Worm (Caenorhabditis elegans) whole organism, L4 larva: Measurements from ENCODE around the gene dao-2.

Experiments used
- F10B5.3 ChIP-seq: sonication (generic microtip); optimal IDR thresholded peaks from 2 replicates; lab custom pipeline; 2016; ENCODE audit warnings: mild to moderate bottlenecking, missing genetic modification characterization, missing compliant biosample characterization
- F49E8.2 ChIP-seq: sonication (generic microtip); optimal IDR thresholded peaks from 2 replicates; lab custom pipeline; 2016; ENCODE audit warnings: missing compliant biosample characterization, mild to moderate bottlenecking, missing genetic modification characterization, borderline replicate concordance
- Y48G9A.11 ChIP-seq: fragments of 200-800 bp; sonication (Bioruptor generic); IDR thresholded peaks from 2 replicates; pipeline ENCODE4 v1.3.6; 2022; ENCODE audit warnings: missing genetic modification reagents, missing genetic modification characterization, missing compliant biosample characterization
- Y5F2A.4 ChIP-seq: fragments of 200-800 bp; sonication (Bioruptor generic); optimal IDR thresholded peaks from 2 replicates; lab custom pipeline; 2018; ENCODE audit warnings: mild to moderate bottlenecking, missing genetic modification characterization, missing compliant biosample characterization
- ZK546.5 ChIP-seq, 2 experiments: sonication (generic microtip); optimal IDR thresholded peaks; 2 replicates each; lab custom pipeline; 2017; ENCODE audit warnings: missing biosample characterization in 2 of 2, missing genetic modification characterization in 2 of 2
- aha-1 ChIP-seq: fragments of 150-350 bp; peaks from one replicate; lab custom pipeline; 2014; ENCODE audit warnings: missing biosample characterization, missing genetic modification characterization
- aly-2 ChIP-seq: sonication (generic microtip); optimal IDR thresholded peaks from 2 replicates; lab custom pipeline; 2018; ENCODE audit warnings: missing biosample characterization, missing genetic modification characterization
- attf-4 ChIP-seq: sonication (generic microtip); optimal IDR thresholded peaks from 3 replicates; lab custom pipeline; 2017; ENCODE audit warnings: missing biosample characterization, missing genetic modification characterization
- ceh-28 ChIP-seq: fragments of 150-350 bp; optimal IDR thresholded peaks from 2 replicates; lab custom pipeline; 2014; ENCODE audit warnings: missing biosample characterization, missing genetic modification reagents, missing genetic modification characterization
- ceh-82 ChIP-seq: sonication (generic microtip); optimal IDR thresholded peaks from 2 replicates; lab custom pipeline; 2017; ENCODE audit warnings: missing biosample characterization, missing genetic modification characterization
- ctbp-1 ChIP-seq: fragments of 200-800 bp; sonication (Bioruptor generic); IDR thresholded peaks from 2 replicates; pipeline ENCODE4 v1.3.6; 2022; ENCODE audit warnings: missing genetic modification reagents, missing genetic modification characterization, missing compliant biosample characterization
- daf-19 ChIP-seq: fragments of 200-800 bp; sonication (Bioruptor generic); conservative IDR thresholded peaks from 2 replicates; pipeline ENCODE4 v1.3.6; 2022; ENCODE audit warnings: missing genetic modification characterization, missing compliant biosample characterization
- dmd-6 ChIP-seq: fragments of 200-800 bp; sonication (Bioruptor generic); IDR thresholded peaks from 2 replicates; pipeline ENCODE4 v1.3.6; 2022; ENCODE audit warnings: missing genetic modification reagents, missing genetic modification characterization, missing compliant biosample characterization
- dmd-8 ChIP-seq: fragments of 200-800 bp; sonication (Bioruptor generic); IDR thresholded peaks from 2 replicates; pipeline ENCODE4 v1.3.6; 2022; ENCODE audit warnings: missing genetic modification characterization, missing compliant biosample characterization
- dpl-1 ChIP-seq: fragments of 150-350 bp; optimal IDR thresholded peaks from 2 replicates; lab custom pipeline; 2014; ENCODE audit warnings: missing biosample characterization, missing genetic modification reagents, missing genetic modification characterization
- fkh-10 ChIP-seq: fragments of 150-350 bp; optimal IDR thresholded peaks from 2 replicates; lab custom pipeline; 2014; ENCODE audit warnings: missing biosample characterization, missing genetic modification reagents, missing genetic modification characterization
- fos-1 ChIP-seq: fragments of 150-350 bp; optimal IDR thresholded peaks from 2 replicates; lab custom pipeline; 2014; ENCODE audit warnings: missing biosample characterization, missing genetic modification characterization
- gei-8 ChIP-seq: fragments of 200-800 bp; sonication (Bioruptor generic); optimal IDR thresholded peaks from 2 replicates; lab custom pipeline; 2018; ENCODE audit warnings: mild to moderate bottlenecking, missing genetic modification characterization, missing compliant biosample characterization
- hmg-1.1 ChIP-seq: fragments of 200-800 bp; sonication (Bioruptor generic); IDR thresholded peaks from 2 replicates; pipeline ENCODE4 v1.3.6; 2022; ENCODE audit warnings: missing genetic modification reagents, missing genetic modification characterization, missing compliant biosample characterization
- lin-1 ChIP-seq: fragments of 200-800 bp; sonication (Bioruptor generic); IDR thresholded peaks from 2 replicates; pipeline ENCODE4 v1.3.6; 2022; ENCODE audit warnings: missing genetic modification reagents, missing genetic modification characterization, missing compliant biosample characterization
- mes-2 ChIP-seq: sonication (generic microtip); optimal IDR thresholded peaks from 2 replicates; lab custom pipeline; 2016; ENCODE audit warnings: missing genotype, mild to moderate bottlenecking, missing genetic modification characterization, missing compliant biosample characterization; ENCODE audit not compliant: poor library complexity, severe bottlenecking
- nhr-10 ChIP-seq: fragments of 150-350 bp; optimal IDR thresholded peaks from 2 replicates; lab custom pipeline; 2014; ENCODE audit warnings: missing biosample characterization, missing genetic modification characterization
- nhr-111 ChIP-seq: fragments of 200-800 bp; sonication (Bioruptor generic); optimal IDR thresholded peaks from 2 replicates; lab custom pipeline; 2018; ENCODE audit warnings: mild to moderate bottlenecking, missing genetic modification characterization, missing compliant biosample characterization
- nhr-237 ChIP-seq: sonication (generic microtip); optimal IDR thresholded peaks from 2 replicates; lab custom pipeline; 2017; ENCODE audit warnings: missing biosample characterization, missing genetic modification characterization
- nhr-28 ChIP-seq: fragments of 150-350 bp; optimal IDR thresholded peaks from 2 replicates; lab custom pipeline; 2014; ENCODE audit warnings: missing biosample characterization, missing genetic modification characterization
- nhr-48 ChIP-seq: sonication (generic microtip); optimal IDR thresholded peaks from 2 replicates; lab custom pipeline; 2016; ENCODE audit warnings: mild to moderate bottlenecking, missing genetic modification characterization, missing compliant biosample characterization
- nhr-76 ChIP-seq: fragments of 150-350 bp; optimal IDR thresholded peaks from 2 replicates; lab custom pipeline; 2014; ENCODE audit warnings: missing biosample characterization, missing genetic modification characterization
- nhr-77 ChIP-seq: fragments of 150-350 bp; optimal IDR thresholded peaks from 2 replicates; lab custom pipeline; 2014; ENCODE audit warnings: missing biosample characterization, missing genetic modification characterization
- rbr-2 ChIP-seq: sonication (generic microtip); optimal IDR thresholded peaks from 2 replicates; lab custom pipeline; 2016; ENCODE audit warnings: missing genotype, missing genetic modification characterization, missing compliant biosample characterization
- skn-1 ChIP-seq: fragments of 150-350 bp; optimal IDR thresholded peaks from 2 replicates; lab custom pipeline; 2014; ENCODE audit warnings: missing biosample characterization, missing genetic modification characterization
- snpc-4 ChIP-seq: fragments of 150-350 bp; optimal IDR thresholded peaks from 2 replicates; lab custom pipeline; 2014; ENCODE audit warnings: missing biosample characterization, missing genetic modification characterization
- unc-130 ChIP-seq: sonication (generic microtip); optimal IDR thresholded peaks from 2 replicates; lab custom pipeline; 2016; ENCODE audit warnings: missing genetic modification reagents, missing genetic modification characterization, missing compliant biosample characterization
- unc-39 ChIP-seq: sonication (generic microtip); optimal IDR thresholded peaks from 2 replicates; lab custom pipeline; 2017; ENCODE audit warnings: missing biosample characterization, missing genetic modification characterization
- zag-1 ChIP-seq: fragments of 150-350 bp; optimal IDR thresholded peaks from 2 replicates; lab custom pipeline; 2014; ENCODE audit warnings: missing biosample characterization, missing genetic modification characterization
- zip-11 ChIP-seq: fragments of 200-800 bp; sonication (Bioruptor generic); IDR thresholded peaks from 2 replicates; pipeline ENCODE4 v1.3.6; 2022; ENCODE audit warnings: missing genetic modification characterization, missing compliant biosample characterization
- ztf-11 ChIP-seq: fragments of 150-350 bp; optimal IDR thresholded peaks from 2 replicates; lab custom pipeline; 2014; ENCODE audit warnings: missing biosample characterization, missing genetic modification characterization

dao-2 gene

DNA sequence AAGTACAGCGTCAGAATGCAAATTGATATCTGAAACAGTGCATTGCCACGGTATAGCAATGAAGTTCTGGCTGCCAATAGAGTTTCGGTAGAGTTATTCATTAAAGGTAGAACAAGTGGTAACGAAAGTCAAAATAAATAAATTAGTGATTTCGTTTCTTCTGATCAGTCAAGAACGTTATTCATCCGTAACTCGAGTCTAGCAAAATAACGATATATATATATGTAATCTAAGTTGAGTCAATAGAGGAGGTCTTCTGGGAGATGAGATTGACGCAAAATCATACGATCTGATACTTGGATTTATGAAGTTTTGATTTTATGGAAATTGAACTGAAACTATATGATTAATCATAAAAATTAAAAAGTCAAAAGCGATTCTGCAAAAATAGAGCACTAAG lies 35.0 kb upstream of the dao-2 start, which contains the start of gene sra-35 (continued):
- no peak for TF ChIP-seq nhr-77 (tag; lab: Kevin White, UChicago)

ce11 chrII:4531880-4532279 lies 30.9 kb upstream of the dao-2 start, which contains the start of gene sra-32:
Gene sra-32, minus strand, starts transcription at chrII:4531980.
- no peak for TF ChIP-seq F49E8.2
- TF ChIP-seq attf-4 (tag; lab: Kevin White, UChicago) = no peak
- TF ChIP-seq unc-39 (tag; lab: Kevin White, UChicago) = no peak
- no peak for TF ChIP-seq nhr-48 (tag; lab: Kevin White, UChicago)
- TF ChIP-seq nhr-77 (tag; lab: Kevin White, UChicago) = no peak
- TF ChIP-seq dmd-6 (GFP tag; lab: Robert Waterston, UW) = no peak
- no peak for TF ChIP-seq ctbp-1 (GFP tag; lab: Robert Waterston, UW)
- no peak for TF ChIP-seq nhr-10 (tag; lab: Kevin White, UChicago)
- TF ChIP-seq nhr-28 (tag; lab: Kevin White, UChicago) = no peak
- TF ChIP-seq zip-11 (GFP tag; lab: Robert Waterston, UW) = no peak
- no peak for TF ChIP-seq aly-2 (tag; lab: Kevin White, UChicago)
- no peak for TF ChIP-seq dpl-1 (GFP tag; lab: Kevin White, UChicago)
- TF ChIP-seq Y48G9A.11 = no peak
- no peak for TF ChIP-seq hmg-1.1
- TF ChIP-seq nhr-76 (tag; lab: Kevin White, UChicago) = no peak
- TF ChIP-seq Y5F2A.4 (GFP tag; lab: Kevin White, UChicago) = no peak
- no peak for TF ChIP-seq skn-1 (tag; lab: Kevin White, UChicago)

- no peak for TF ChIP-seq gei-8
- TF ChIP-seq nhr-28 (tag; lab: Kevin White, UChicago) = no peak
- no peak for TF ChIP-seq nhr-111 (GFP tag; lab: Kevin White, UChicago)
- no peak for TF ChIP-seq ZK546.5 (tag; optimal IDR thresholded peaks at IDR 0.05; lab: Kevin White, UChicago)
- no peak for TF ChIP-seq aha-1
- TF ChIP-seq nhr-237 = no peak
- TF ChIP-seq aly-2 (tag; lab: Kevin White, UChicago) = no peak
- no peak for TF ChIP-seq mes-2 (tag; lab: Kevin White, UChicago)
- no peak for TF ChIP-seq daf-19
- no peak for TF ChIP-seq unc-130 (GFP tag; lab: Kevin White, UChicago)
- no peak for TF ChIP-seq fos-1 (tag; lab: Kevin White, UChicago)
Observed at ce11 chrII:4537141-4537540, 25.6 kb upstream of the dao-2 start, which contains the start of gene sra-33. Gene sra-33, minus strand, starts transcription at chrII:4537241.

DNA sequence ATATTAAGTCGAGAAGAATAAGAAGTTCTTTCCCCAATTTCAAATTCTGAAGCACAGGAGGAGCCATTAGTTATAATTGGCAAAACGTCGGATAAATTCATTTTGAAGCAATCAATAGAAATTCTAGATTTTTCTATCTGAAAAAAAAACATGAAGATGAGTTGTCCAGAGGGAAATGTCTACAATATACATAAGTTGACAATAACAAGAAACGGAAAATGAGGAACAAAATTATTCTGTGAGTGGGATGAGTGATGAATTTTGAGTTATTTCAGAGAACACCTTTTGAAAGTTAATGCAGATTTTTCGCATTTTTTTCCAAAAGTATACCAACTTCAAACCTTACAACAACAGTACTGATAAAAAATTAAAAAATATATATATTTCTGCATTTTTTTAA lies 22.1 kb upstream of the dao-2 start, which contains the start of gene sra-36:
sra-36 (minus strand) TSS at position 101 of the 400 bp plus-strand sequence.
- TF ChIP-seq zag-1 (tag; lab: Kevin White, UChicago) (no peak), dmd-8 (no peak), hmg-1.1 (no peak), nhr-48 (tag; lab: Kevin White, UChicago) (no peak), lin-1 (GFP tag; lab: Robert Waterston, UW) (no peak), skn-1 (tag; lab: Kevin White, UChicago) (no peak), unc-130 (GFP tag; lab: Kevin White, UChicago) (no peak), ZK546.5 (tag; optimal IDR thresholded peaks at IDR 0.05; lab: Kevin White, UChicago) (no peak), rbr-2 (tag; lab: Kevin White, UChicago) (no peak), ceh-82 (tag; lab: Kevin White, UChicago) (no peak), F10B5.3 (tag; lab: Kevin White, UChicago) (no peak), nhr-76 (tag; lab: Kevin White, UChicago) (no peak), ceh-28 (tag; lab: Kevin White, UChicago) (no peak), dmd-6 (GFP tag; lab: Robert Waterston, UW) (no peak), snpc-4 (tag; lab: Kevin White, UChicago) (no peak), ztf-11 (tag; lab: Kevin White, UChicago) (no peak), fkh-10 (no peak)
